Worm (Caenorhabditis elegans) whole organism, mixed stage, embryonic: ENCODE results near the gene Y54E2A.10.

Experiments used
- M03D4.4 ChIP-seq: sonication (generic microtip); optimal IDR thresholded peaks from 2 replicates; lab custom pipeline; 2017; ENCODE audit warnings: mild to moderate bottlenecking, missing genetic modification characterization, missing compliant biosample characterization
- bed-3 ChIP-seq: fragments of 200-800 bp; sonication (Bioruptor generic); optimal IDR thresholded peaks from 3 replicates; lab custom pipeline; 2018; ENCODE audit warnings: mild to moderate bottlenecking, missing genetic modification characterization, moderate library complexity, missing compliant biosample characterization
- blmp-1 ChIP-seq: fragments of 150-350 bp; optimal IDR thresholded peaks from 2 replicates; lab custom pipeline; 2014; ENCODE audit warnings: missing biosample characterization, missing genetic modification characterization
- ceh-39 ChIP-seq: fragments of 150-350 bp; optimal IDR thresholded peaks from 2 replicates; lab custom pipeline; 2014; ENCODE audit warnings: missing biosample characterization, missing genetic modification characterization
- ceh-43 ChIP-seq: fragments of 200-800 bp; sonication (Bioruptor generic); optimal IDR thresholded peaks from 2 replicates; lab custom pipeline; 2018; ENCODE audit warnings: mild to moderate bottlenecking, missing genetic modification characterization, moderate library complexity, missing compliant biosample characterization
- ceh-83 ChIP-seq: fragments of 200-800 bp; sonication (Bioruptor generic); optimal IDR thresholded peaks from 2 replicates; lab custom pipeline; 2018; ENCODE audit warnings: mild to moderate bottlenecking, missing genetic modification characterization, missing compliant biosample characterization
- ces-1 ChIP-seq: fragments of 150-350 bp; optimal IDR thresholded peaks from 2 replicates; lab custom pipeline; 2014; ENCODE audit warnings: missing biosample characterization, missing genetic modification reagents, missing genetic modification characterization
- elt-1 ChIP-seq: sonication (generic microtip); optimal IDR thresholded peaks from 2 replicates; lab custom pipeline; 2017; ENCODE audit warnings: missing genetic modification characterization, mild to moderate bottlenecking, missing compliant biosample characterization, antibody characterized with exemption, moderate library complexity, borderline replicate concordance; ENCODE audit not compliant: insufficient read depth
- elt-3 ChIP-seq: fragments of 150-350 bp; optimal IDR thresholded peaks from 2 replicates; lab custom pipeline; 2014; ENCODE audit warnings: missing biosample characterization, missing genetic modification characterization
- flh-1 ChIP-seq: fragments of 200-800 bp; sonication (Bioruptor generic); optimal IDR thresholded peaks from 2 replicates; lab custom pipeline; 2018; ENCODE audit warnings: mild to moderate bottlenecking, missing genetic modification characterization, moderate library complexity, missing compliant biosample characterization
- ham-2 ChIP-seq: fragments of 200-800 bp; sonication (Bioruptor generic); optimal IDR thresholded peaks from 2 replicates; lab custom pipeline; 2018; ENCODE audit warnings: mild to moderate bottlenecking, missing genetic modification characterization, missing compliant biosample characterization
- lin-13 ChIP-seq: fragments of 150-350 bp; optimal IDR thresholded peaks from 2 replicates; lab custom pipeline; 2014; ENCODE audit warnings: missing biosample characterization, missing genetic modification characterization
- lin-32 ChIP-seq: fragments of 200-800 bp; sonication (Bioruptor generic); optimal IDR thresholded peaks from 2 replicates; lab custom pipeline; 2018; ENCODE audit warnings: mild to moderate bottlenecking, missing genetic modification characterization, missing compliant biosample characterization
- lsy-2 ChIP-seq: fragments of 150-350 bp; optimal IDR thresholded peaks from 2 replicates; lab custom pipeline; 2014; ENCODE audit warnings: missing biosample characterization, missing genetic modification characterization
- mab-5 ChIP-seq: fragments of 150-350 bp; optimal IDR thresholded peaks from 2 replicates; lab custom pipeline; 2014; ENCODE audit warnings: missing biosample characterization, missing genetic modification characterization
- mep-1 ChIP-seq: fragments of 150-350 bp; optimal IDR thresholded peaks from 2 replicates; lab custom pipeline; 2017; ENCODE audit warnings: missing biosample characterization, missing genetic modification reagents, missing genetic modification characterization, inconsistent platforms
- mls-2 ChIP-seq: sonication (generic microtip); optimal IDR thresholded peaks from 2 replicates; lab custom pipeline; 2016; ENCODE audit warnings: mild to moderate bottlenecking, missing genetic modification characterization, moderate library complexity, missing compliant biosample characterization
- nhr-12 ChIP-seq: fragments of 150-350 bp; optimal IDR thresholded peaks from 2 replicates; lab custom pipeline; 2014; ENCODE audit warnings: missing biosample characterization, missing genetic modification characterization
- nhr-237 ChIP-seq: fragments of 150-350 bp; optimal IDR thresholded peaks from 2 replicates; lab custom pipeline; 2014; ENCODE audit warnings: missing biosample characterization, missing genetic modification characterization
- nhr-28 ChIP-seq: fragments of 150-350 bp; optimal IDR thresholded peaks from 2 replicates; lab custom pipeline; 2014; ENCODE audit warnings: missing biosample characterization, missing genetic modification characterization
- nhr-76 ChIP-seq: sonication (generic microtip); optimal IDR thresholded peaks from 2 replicates; lab custom pipeline; 2017; ENCODE audit warnings: missing biosample characterization, missing genetic modification characterization
- pha-4 ChIP-seq: fragments of 150-350 bp; optimal IDR thresholded peaks from 2 replicates; lab custom pipeline; 2018; ENCODE audit warnings: missing biosample characterization, missing genetic modification reagents, missing genetic modification characterization
- sem-2 ChIP-seq: fragments of 200-800 bp; sonication (Bioruptor generic); optimal IDR thresholded peaks from 2 replicates; lab custom pipeline; 2018; ENCODE audit warnings: mild to moderate bottlenecking, missing genetic modification characterization, missing compliant biosample characterization
- snpc-4 ChIP-seq: fragments of 150-350 bp; optimal IDR thresholded peaks from 2 replicates; lab custom pipeline; 2014; ENCODE audit warnings: missing biosample characterization, missing genetic modification characterization
- sptf-1 ChIP-seq: sonication (generic microtip); optimal IDR thresholded peaks from 2 replicates; lab custom pipeline; 2017; ENCODE audit warnings: mild to moderate bottlenecking, missing genetic modification characterization, moderate library complexity, missing compliant biosample characterization
- tbx-8 ChIP-seq: fragments of 200-800 bp; sonication (Bioruptor generic); optimal IDR thresholded peaks from 2 replicates; lab custom pipeline; 2018; ENCODE audit warnings: mild to moderate bottlenecking, missing genetic modification characterization, moderate library complexity, missing compliant biosample characterization
- unc-120 ChIP-seq: sonication (generic microtip); optimal IDR thresholded peaks from 2 replicates; lab custom pipeline; 2017; ENCODE audit warnings: missing genetic modification characterization, missing compliant biosample characterization; ENCODE audit not compliant: poor library complexity, severe bottlenecking
- unc-39 ChIP-seq: fragments of 150-350 bp; optimal IDR thresholded peaks from 2 replicates; lab custom pipeline; 2014; ENCODE audit warnings: missing biosample characterization, missing genetic modification characterization
- zip-8 ChIP-seq: fragments of 150-350 bp; optimal IDR thresholded peaks from 2 replicates; lab custom pipeline; 2014; ENCODE audit warnings: missing biosample characterization, missing genetic modification characterization
- ztf-11 ChIP-seq: fragments of 150-350 bp; optimal IDR thresholded peaks from 2 replicates; lab custom pipeline; 2014; ENCODE audit warnings: missing biosample characterization, missing genetic modification characterization

Gene Y54E2A.10

ce11 chrII:14757711-14758110 is 33.1 kb upstream of the Y54E2A.10 start, which contains the start of gene Y54E2A.5:
Y54E2A.5 (minus strand) TSS chrII:14757811.
- TF ChIP-seq ces-1 (GFP tag; lab: Kevin White, UChicago) (no peak), blmp-1 (tag; lab: Kevin White, UChicago) (no peak), ceh-83 (GFP tag; lab: Kevin White, UChicago) (no peak), nhr-76 (tag; lab: Kevin White, UChicago) (no peak), zip-8 (no peak), mab-5 (no peak), snpc-4 (tag; lab: Kevin White, UChicago) (no peak), lin-32 (GFP tag; lab: Kevin White, UChicago) (no peak), ceh-43 (GFP tag; lab: Kevin White, UChicago) (no peak), M03D4.4 (no peak)

- TF ChIP-seq pha-4 (tag; lab: Kevin White, UChicago), result no peak
- TF ChIP-seq elt-1 (tag; lab: Kevin White, UChicago), result no peak
- no peak for TF ChIP-seq lin-32 (GFP tag; lab: Kevin White, UChicago)
- no peak for TF ChIP-seq tbx-8 (GFP tag; lab: Kevin White, UChicago)
- no peak for TF ChIP-seq ztf-11
- no peak for TF ChIP-seq elt-3
These were observed 22.0 kb upstream of the Y54E2A.10 start for ce11 chrII:14768804-14769203.

ce11 chrII:14771096-14771495 is 19.8 kb upstream of the Y54E2A.10 start:
- TF ChIP-seq lsy-2 (no peak), ceh-39 (tag; lab: Kevin White, UChicago) (no peak), ceh-83 (GFP tag; lab: Kevin White, UChicago) (no peak), sem-2 (GFP tag; lab: Kevin White, UChicago) (no peak), unc-39 (no peak), nhr-28 (tag; lab: Kevin White, UChicago) (no peak), ztf-11 (no peak), flh-1 (GFP tag; lab: Kevin White, UChicago) (no peak), tbx-8 (GFP tag; lab: Kevin White, UChicago) (no peak), mls-2 (tag; lab: Kevin White, UChicago) (no peak), ces-1 (GFP tag; lab: Kevin White, UChicago) (no peak), blmp-1 (tag; lab: Kevin White, UChicago) (no peak), pha-4 (tag; lab: Kevin White, UChicago) (no peak), nhr-12 (tag; lab: Kevin White, UChicago) (no peak), ham-2 (no peak)

- no peak for TF ChIP-seq M03D4.4
- TF ChIP-seq sptf-1 (tag; lab: Kevin White, UChicago), result no peak
- TF ChIP-seq snpc-4 (tag; lab: Kevin White, UChicago), result no peak
- no peak for TF ChIP-seq nhr-12 (tag; lab: Kevin White, UChicago)
- TF ChIP-seq lsy-2, result no peak
- TF ChIP-seq mab-5, result no peak
- no peak for TF ChIP-seq ceh-43 (GFP tag; lab: Kevin White, UChicago)
- TF ChIP-seq mep-1 (tag; lab: Kevin White, UChicago), result no peak
These were observed 18.7 kb upstream of the Y54E2A.10 start for ce11 chrII:14772113-14772512.

ce11 chrII:14772956-14773788 is 17.7 kb upstream of the Y54E2A.10 start, which contains the start of gene Y54E2A.7:
Y54E2A.7 (minus strand) TSS chrII:14773006.
- no peak for TF ChIP-seq sptf-1 (tag; lab: Kevin White, UChicago)
- no peak for TF ChIP-seq elt-1 (tag; lab: Kevin White, UChicago)
- no peak for TF ChIP-seq bed-3 (GFP tag; lab: Kevin White, UChicago)
- no peak for TF ChIP-seq elt-3
- no peak for TF ChIP-seq lin-32 (GFP tag; lab: Kevin White, UChicago)

- TF ChIP-seq unc-39 (no peak), unc-120 (tag; lab: Kevin White, UChicago) (no peak), M03D4.4 (no peak), ceh-39 (tag; lab: Kevin White, UChicago) (no peak), lin-13 (tag; lab: Kevin White, UChicago) (no peak), ceh-43 (GFP tag; lab: Kevin White, UChicago) (no peak), lsy-2 (no peak), nhr-237 (no peak), bed-3 (GFP tag; lab: Kevin White, UChicago) (no peak), tbx-8 (GFP tag; lab: Kevin White, UChicago) (no peak), sem-2 (GFP tag; lab: Kevin White, UChicago) (no peak), nhr-76 (tag; lab: Kevin White, UChicago) (no peak)
These were observed 12.8 kb upstream of the Y54E2A.10 start, which contains the start of gene Y54E2A.8 for ce11 chrII:14778092-14778491. Y54E2A.8 (plus strand) TSS chrII:14778345.
